Fruit fly (Drosophila melanogaster): ENCODE data around the gene Smox.

Smox gene

dm6 chrX:8091017-8091620 is 51.0 kb downstream of the Smox start (continued):
- peak; percentile 93 to 94 for TF ChIP-seq ss (GFP tag; optimal IDR thresholded peaks at IDR 0.05)
- peak; percentile 96 for TF ChIP-seq Eip75B (GFP tag; optimal IDR thresholded peaks at IDR 0.05)
- peak; percentile 99 for TF ChIP-seq eg (GFP tag; IDR thresholded peaks at IDR 0.05)
- TF ChIP-seq Ets21C (GFP tag; optimal IDR thresholded peaks at IDR 0.05): peak; percentile 88
- peak; percentile 97 for TF ChIP-seq net (GFP tag; optimal IDR thresholded peaks at IDR 0.05)
- TF ChIP-seq fd85E (GFP tag; optimal IDR thresholded peaks at IDR 0.05): peak; percentile 84
- peak; percentile 95 for TF ChIP-seq Sox14 (GFP tag; optimal IDR thresholded peaks at IDR 0.05)
- peak; percentile 96 for TF ChIP-seq CG11294 (GFP tag; IDR thresholded peaks at IDR 0.05)
- peak; percentile 96 for TF ChIP-seq CG8319 (GFP tag; optimal IDR thresholded peaks at IDR 0.05)
- peak; percentile 91 for TF ChIP-seq CG9139 (GFP tag; optimal IDR thresholded peaks at IDR 0.05)
- peak; percentile 97 for TF ChIP-seq CG32006 (GFP tag; optimal IDR thresholded peaks at IDR 0.05)
- TF ChIP-seq CG10669 (GFP tag; optimal IDR thresholded peaks at IDR 0.05): peak; percentile 93
- TF ChIP-seq CG4318 (GFP tag; optimal IDR thresholded peaks at IDR 0.05): peak; percentile 94
- peak; percentile 97 for TF ChIP-seq CG3919 (GFP tag; optimal IDR thresholded peaks at IDR 0.05)
- peak; percentile 97 for TF ChIP-seq CG6276 (GFP tag; optimal IDR thresholded peaks at IDR 0.05)
- peak; percentile 91 for TF ChIP-seq Hr39 (GFP tag; optimal IDR thresholded peaks at IDR 0.05)
- peak; percentile 92 for TF ChIP-seq CG6854 (GFP tag; optimal IDR thresholded peaks at IDR 0.05)
- TF ChIP-seq dac (GFP tag; optimal IDR thresholded peaks at IDR 0.05): peak; percentile 93
- peak; percentile 96 for TF ChIP-seq CG34406 (GFP tag; optimal IDR thresholded peaks at IDR 0.05)
- TF ChIP-seq Met (GFP tag; optimal IDR thresholded peaks at IDR 0.05): peak; percentile 97
- peak; percentile 98 for TF ChIP-seq Gug (GFP tag; IDR thresholded peaks at IDR 0.05)
- peak; percentile 93 for TF ChIP-seq cyc (GFP tag; optimal IDR thresholded peaks at IDR 0.05)

dm6 chrX:8087113-8087512 is 55.0 kb downstream of the Smox start, which contains the start of gene CG2256:
TSS of gene CG2256 (minus strand) at chrX:8087213.
- TF ChIP-seq CG6808 (GFP tag; optimal IDR thresholded peaks at IDR 0.05) (no peak), Smox (GFP tag; optimal IDR thresholded peaks at IDR 0.05) (no peak), Sox14 (GFP tag; optimal IDR thresholded peaks at IDR 0.05) (no peak), svp (GFP tag) (no peak), CG11902 (GFP tag; optimal IDR thresholded peaks at IDR 0.05) (no peak), net (GFP tag; optimal IDR thresholded peaks at IDR 0.05) (no peak), CG10631 (GFP tag; optimal IDR thresholded peaks at IDR 0.05) (no peak), acj6 (GFP tag; optimal IDR thresholded peaks at IDR 0.05) (no peak), fkh (GFP tag; optimal IDR thresholded peaks at IDR 0.05) (no peak), CG16779 (tag; optimal IDR thresholded peaks at IDR 0.05) (no peak), CG8319 (GFP tag; optimal IDR thresholded peaks at IDR 0.05) (no peak)

Measured in whole organism, prepupa.